Fruit fly (Drosophila melanogaster) Kc167 (cell line): Measurements from ENCODE around the gene Trx2.

Experiments used
- Myc ChIP-seq: fragments of >200 bp; optimal IDR thresholded peaks from 2 replicates; lab custom pipeline; 2017; ENCODE audit warnings: missing external identifiers
- Sin3A ChIP-seq: fragments of >200 bp; optimal IDR thresholded peaks from 2 replicates; lab custom pipeline; 2018; ENCODE audit warnings: missing external identifiers
- h ChIP-seq: fragments of >200 bp; optimal IDR thresholded peaks from 3 replicates; lab custom pipeline; 2018; ENCODE audit warnings: missing external identifiers
- insv ChIP-seq: fragments of >200 bp; optimal IDR thresholded peaks from 3 replicates; lab custom pipeline; 2018; ENCODE audit warnings: missing external identifiers
- psq ChIP-seq: fragments of >200 bp; optimal IDR thresholded peaks from 2 replicates; lab custom pipeline; 2017; ENCODE audit warnings: missing external identifiers
- ttk ChIP-seq: sonication (Bioruptor generic); optimal IDR thresholded peaks from 2 replicates; lab custom pipeline; 2017; ENCODE audit warnings: missing external identifiers

The Trx2 gene

dm6 chr2L:9656300-9656699 lies 43.3 kb downstream of the Trx2 start, which contains the start of gene CG33299:
Gene CG33299 (plus strand): TSS chr2L:9656600.
- TF ChIP-seq ttk (lab: Kevin White, UChicago), result no peak
- no peak for TF ChIP-seq insv (lab: Kevin White, UChicago)
- TF ChIP-seq Myc (lab: Kevin White, UChicago), result no peak
- no peak for TF ChIP-seq psq (lab: Kevin White, UChicago)

- TF ChIP-seq h (lab: Kevin White, UChicago) (no peak), psq (lab: Kevin White, UChicago) (no peak), Sin3A (lab: Kevin White, UChicago) (no peak), Myc (lab: Kevin White, UChicago) (no peak), ttk (lab: Kevin White, UChicago) (no peak), insv (lab: Kevin White, UChicago) (no peak)
Observed at dm6 chr2L:9657269-9658191, 44.6 kb downstream of the Trx2 start.

dm6 chr2L:9660516-9660920 lies 47.6 kb downstream of the Trx2 start:
- TF ChIP-seq Myc (lab: Kevin White, UChicago) (no peak), psq (lab: Kevin White, UChicago) (no peak), insv (lab: Kevin White, UChicago) (no peak), Sin3A (lab: Kevin White, UChicago) (no peak), h (lab: Kevin White, UChicago) (no peak), ttk (lab: Kevin White, UChicago) (no peak)

dm6 chr2L:9662977-9663376 lies 50.0 kb downstream of the Trx2 start:
- TF ChIP-seq Myc (lab: Kevin White, UChicago), result no peak
- TF ChIP-seq insv (lab: Kevin White, UChicago), result no peak
- TF ChIP-seq h (lab: Kevin White, UChicago), result no peak
